Fruit fly (Drosophila melanogaster): ENCODE results near the gene Pi4KIIIalpha.

- no peak for TF ChIP-seq Myc (optimal IDR thresholded peaks at IDR 0.05)
- TF ChIP-seq h (optimal IDR thresholded peaks at IDR 0.05) = no peak
- no peak for TF ChIP-seq Sin3A (optimal IDR thresholded peaks at IDR 0.05)
Measured at dm6 chrX:2637914-2638313, 13.3 kb downstream of the Pi4KIIIalpha start.
